Fruit fly (Drosophila melanogaster) whole organism, embryonic: Measurements from ENCODE around the gene CG10214.

Experiments
- ATbp ChIP-seq: fragments of 200-800 bp; sonication (Bioruptor generic); optimal IDR thresholded peaks from 2 replicates; lab custom pipeline; 2017; ENCODE audit warnings: missing biosample characterization, mild to moderate bottlenecking, missing genetic modification characterization, missing genetic modification reagents
- Ada2b ChIP-seq: fragments of 200-800 bp; sonication (Bioruptor generic); IDR thresholded peaks from 2 replicates; pipeline ENCODE4 v1.3.6; 2022; ENCODE audit warnings: missing biosample characterization, missing genetic modification characterization
- Antp ChIP-seq: fragments of 200-800 bp; sonication (Bioruptor generic); optimal IDR thresholded peaks from 3 replicates; lab custom pipeline; 2016; ENCODE audit warnings: missing biosample characterization, missing genetic modification characterization
- Atf-2 ChIP-seq: fragments of 200-800 bp; sonication (Bioruptor generic); optimal IDR thresholded peaks from 2 replicates; lab custom pipeline; 2016; ENCODE audit warnings: missing biosample characterization, missing genetic modification characterization
- CG10147 ChIP-seq: fragments of 200-800 bp; sonication (Bioruptor generic); optimal IDR thresholded peaks from 2 replicates; lab custom pipeline; 2019; ENCODE audit warnings: missing biosample characterization, mild to moderate bottlenecking, missing genetic modification characterization, moderate library complexity
- CG10267 ChIP-seq: fragments of 200-800 bp; sonication (Bioruptor generic); optimal IDR thresholded peaks from 2 replicates; lab custom pipeline; 2018; ENCODE audit warnings: missing biosample characterization, mild to moderate bottlenecking, missing genetic modification characterization, moderate library complexity
- CG10654 ChIP-seq: fragments of 200-800 bp; sonication (Bioruptor generic); optimal IDR thresholded peaks from 2 replicates; lab custom pipeline; 2016; ENCODE audit warnings: missing biosample characterization, missing genetic modification characterization
- CG11504 ChIP-seq: fragments of 200-800 bp; sonication (Bioruptor generic); optimal IDR thresholded peaks from 3 replicates; lab custom pipeline; 2019; ENCODE audit warnings: missing biosample characterization, mild to moderate bottlenecking, missing genetic modification characterization, moderate library complexity
- CG13296 ChIP-seq: fragments of 200-800 bp; sonication (Bioruptor generic); optimal IDR thresholded peaks from 3 replicates; lab custom pipeline; 2018; ENCODE audit warnings: missing biosample characterization, mild to moderate bottlenecking, missing genetic modification characterization
- CG16779 ChIP-seq: fragments of 200-800 bp; sonication (Bioruptor generic); IDR thresholded peaks from 2 replicates; pipeline ENCODE4 v1.3.6; 2022; ENCODE audit warnings: missing biosample characterization, missing genetic modification characterization
- CG16813 ChIP-seq: fragments of 200-800 bp; sonication (Bioruptor generic); IDR thresholded peaks from 3 replicates; pipeline ENCODE4 v1.3.6; 2022; ENCODE audit warnings: missing biosample characterization, missing genetic modification characterization; ENCODE audit not compliant: partially characterized antibody
- CG18011 ChIP-seq: fragments of 200-800 bp; sonication (Bioruptor generic); optimal IDR thresholded peaks from 2 replicates; lab custom pipeline; 2017; ENCODE audit warnings: missing biosample characterization, missing genetic modification characterization, mild to moderate bottlenecking, moderate library complexity, missing genotype
- CG2889 ChIP-seq: fragments of 200-800 bp; sonication (Bioruptor generic); IDR thresholded peaks from 3 replicates; pipeline ENCODE4 v1.3.6; 2022; ENCODE audit warnings: missing biosample characterization, missing genetic modification characterization
- CG31365 ChIP-seq: fragments of 200-800 bp; sonication (Bioruptor generic); optimal IDR thresholded peaks from 2 replicates; lab custom pipeline; 2018; ENCODE audit warnings: missing biosample characterization, mild to moderate bottlenecking, missing genetic modification characterization
- CG32767 ChIP-seq: fragments of 200-800 bp; sonication (Bioruptor generic); IDR thresholded peaks from 2 replicates; pipeline ENCODE4 v1.3.6; 2022; ENCODE audit warnings: missing biosample characterization, missing genetic modification characterization
- CG7357 ChIP-seq: fragments of 200-800 bp; sonication (Bioruptor generic); IDR thresholded peaks from 3 replicates; pipeline ENCODE4 v1.3.6; 2022; ENCODE audit warnings: missing biosample characterization, missing genetic modification characterization
- CG8359 ChIP-seq: fragments of 200-800 bp; sonication (Bioruptor generic); optimal IDR thresholded peaks from 2 replicates; lab custom pipeline; 2017; ENCODE audit warnings: missing biosample characterization, mild to moderate bottlenecking, missing genetic modification characterization, borderline replicate concordance
- CG9932 ChIP-seq: fragments of 200-800 bp; sonication (Bioruptor generic); IDR thresholded peaks from 2 replicates; pipeline ENCODE4 v1.3.6; 2022; ENCODE audit warnings: missing biosample characterization, missing genetic modification characterization
- Dek ChIP-seq: fragments of 200-800 bp; sonication (Bioruptor generic); optimal IDR thresholded peaks from 3 replicates; lab custom pipeline; 2019; ENCODE audit warnings: missing biosample characterization, mild to moderate bottlenecking, missing genetic modification characterization, moderate library complexity
- E2f1 ChIP-seq: fragments of 200-800 bp; sonication (Bioruptor generic); IDR thresholded peaks from 2 replicates; pipeline ENCODE4 v1.3.6; 2022; ENCODE audit warnings: missing biosample characterization, missing genetic modification characterization
- ERR ChIP-seq: fragments of 200-800 bp; sonication (Bioruptor generic); optimal IDR thresholded peaks from 2 replicates; lab custom pipeline; 2016; ENCODE audit warnings: missing biosample characterization, missing genetic modification characterization
- Ets97D ChIP-seq: fragments of 200-800 bp; sonication (Bioruptor generic); optimal IDR thresholded peaks from 3 replicates; lab custom pipeline; 2016; ENCODE audit warnings: missing biosample characterization, missing genetic modification characterization
- Gsc ChIP-seq: fragments of 200-800 bp; sonication (Bioruptor generic); IDR thresholded peaks from 2 replicates; pipeline ENCODE4 v1.3.6; 2022; ENCODE audit warnings: missing biosample characterization, missing genetic modification characterization
- Lhr ChIP-seq: fragments of 200-800 bp; sonication (Bioruptor generic); optimal IDR thresholded peaks from 3 replicates; lab custom pipeline; 2017; ENCODE audit warnings: mild to moderate bottlenecking, missing biosample characterization, missing genetic modification reagents, missing genetic modification characterization
- MTF-1 ChIP-seq: fragments of 200-800 bp; sonication (Bioruptor generic); optimal IDR thresholded peaks from 2 replicates; lab custom pipeline; 2018; ENCODE audit warnings: missing biosample characterization, mild to moderate bottlenecking, missing genetic modification characterization, borderline replicate concordance
- PHDP ChIP-seq: fragments of 200-800 bp; sonication (Bioruptor generic); optimal IDR thresholded peaks from 3 replicates; lab custom pipeline; 2018; ENCODE audit warnings: missing biosample characterization, mild to moderate bottlenecking, missing genetic modification characterization, moderate library complexity
- Xrp1 ChIP-seq: fragments of 200-800 bp; sonication (Bioruptor generic); IDR thresholded peaks from 2 replicates; pipeline ENCODE4 v1.3.6; 2022; ENCODE audit warnings: missing biosample characterization, missing genetic modification characterization
- YL-1 ChIP-seq: fragments of 200-800 bp; sonication (Bioruptor generic); optimal IDR thresholded peaks from 3 replicates; lab custom pipeline; 2017; ENCODE audit warnings: missing biosample characterization, mild to moderate bottlenecking, missing genetic modification characterization
- chn ChIP-seq: fragments of 200-800 bp; sonication (Bioruptor generic); optimal IDR thresholded peaks from 2 replicates; lab custom pipeline; 2016; ENCODE audit warnings: missing biosample characterization, missing genetic modification characterization
- ci ChIP-seq: fragments of 200-800 bp; sonication (Bioruptor generic); IDR thresholded peaks from 3 replicates; pipeline ENCODE4 v1.3.6; 2022; ENCODE audit warnings: missing biosample characterization, missing genetic modification characterization
- crp ChIP-seq, 2 experiments: fragments of 200-800 bp; sonication (Bioruptor generic); optimal IDR thresholded peaks; 2 replicates in 1 of 2; 3 replicates in 1 of 2; lab custom pipeline; 2017; ENCODE audit warnings: missing biosample characterization in 2 of 2, missing genetic modification characterization in 2 of 2, mild to moderate bottlenecking in 1 of 2, moderate library complexity in 1 of 2
- fru ChIP-seq: fragments of >200 bp; optimal IDR thresholded peaks from 2 replicates; lab custom pipeline; 2017
- gro ChIP-seq: fragments of 200-800 bp; sonication (Bioruptor generic); optimal IDR thresholded peaks from 2 replicates; lab custom pipeline; 2016; ENCODE audit warnings: missing biosample characterization, missing genetic modification characterization
- insv ChIP-seq, 2 experiments: fragments of 200-800 bp; sonication (Bioruptor generic); optimal IDR thresholded peaks; 3 replicates each; lab custom pipeline; 2016 to 2018; ENCODE audit warnings: missing biosample characterization in 2 of 2, missing genetic modification characterization in 2 of 2
- kay ChIP-seq: fragments of 200-800 bp; sonication (Bioruptor generic); optimal IDR thresholded peaks from 2 replicates; lab custom pipeline; 2016; ENCODE audit warnings: missing biosample characterization, missing genetic modification characterization
- knrl ChIP-seq: fragments of 200-800 bp; sonication (Bioruptor generic); IDR thresholded peaks from 3 replicates; pipeline ENCODE4 v1.3.6; 2022; ENCODE audit warnings: missing biosample characterization, missing genetic modification characterization; ENCODE audit not compliant: partially characterized antibody
- mam ChIP-seq: fragments of 200-800 bp; sonication (Bioruptor generic); optimal IDR thresholded peaks from 3 replicates; lab custom pipeline; 2016; ENCODE audit warnings: missing biosample characterization, missing genetic modification characterization
- nerfin-1 ChIP-seq: fragments of 200-800 bp; sonication (Bioruptor generic); optimal IDR thresholded peaks from 3 replicates; lab custom pipeline; 2019; ENCODE audit warnings: missing biosample characterization, mild to moderate bottlenecking, missing genetic modification characterization, moderate library complexity
- nmo ChIP-seq: fragments of 200-800 bp; sonication (Bioruptor generic); optimal IDR thresholded peaks from 2 replicates; lab custom pipeline; 2018; ENCODE audit warnings: missing biosample characterization, mild to moderate bottlenecking, missing genetic modification characterization, moderate library complexity
- sens ChIP-seq: fragments of 200-800 bp; sonication (Bioruptor generic); peaks from one replicate; lab custom pipeline; 2016; ENCODE audit warnings: missing biosample characterization, missing genetic modification characterization
- sens-2 ChIP-seq: fragments of 200-800 bp; sonication (Bioruptor generic); IDR thresholded peaks from 2 replicates; pipeline ENCODE4 v1.3.6; 2022; ENCODE audit warnings: missing biosample characterization, missing genetic modification characterization
- shn ChIP-seq: fragments of 200-800 bp; sonication (Bioruptor generic); optimal IDR thresholded peaks from 3 replicates; lab custom pipeline; 2016; ENCODE audit warnings: missing biosample characterization, missing genetic modification characterization
- stc ChIP-seq: fragments of 200-800 bp; sonication (Bioruptor generic); IDR thresholded peaks from 2 replicates; pipeline ENCODE4 v1.3.6; 2022; ENCODE audit warnings: missing biosample characterization, missing genetic modification characterization
- toy ChIP-seq: fragments of 200-800 bp; sonication (Bioruptor generic); IDR thresholded peaks from 2 replicates; pipeline ENCODE4 v1.3.6; 2022; ENCODE audit warnings: missing biosample characterization, missing genetic modification characterization
- trem ChIP-seq: fragments of 200-800 bp; optimal IDR thresholded peaks from 3 replicates; lab custom pipeline; 2019; ENCODE audit warnings: missing biosample characterization, mild to moderate bottlenecking, missing genetic modification characterization, moderate library complexity
- ttk ChIP-seq: fragments of 200-800 bp; sonication (Bioruptor generic); IDR thresholded peaks from 2 replicates; pipeline ENCODE4 v2.1.2; 2022; ENCODE audit warnings: missing biosample characterization, missing genetic modification characterization
- z ChIP-seq: fragments of 200-800 bp; sonication (Bioruptor generic); IDR thresholded peaks from 3 replicates; pipeline ENCODE4 v1.3.6; 2022; ENCODE audit warnings: missing biosample characterization, missing genetic modification characterization
- zen2 ChIP-seq: fragments of 200-800 bp; sonication (Bioruptor generic); IDR thresholded peaks from 3 replicates; pipeline ENCODE4 v1.3.6; 2022; ENCODE audit warnings: missing biosample characterization, missing genetic modification characterization; ENCODE audit not compliant: partially characterized antibody

Gene CG10214

DNA sequence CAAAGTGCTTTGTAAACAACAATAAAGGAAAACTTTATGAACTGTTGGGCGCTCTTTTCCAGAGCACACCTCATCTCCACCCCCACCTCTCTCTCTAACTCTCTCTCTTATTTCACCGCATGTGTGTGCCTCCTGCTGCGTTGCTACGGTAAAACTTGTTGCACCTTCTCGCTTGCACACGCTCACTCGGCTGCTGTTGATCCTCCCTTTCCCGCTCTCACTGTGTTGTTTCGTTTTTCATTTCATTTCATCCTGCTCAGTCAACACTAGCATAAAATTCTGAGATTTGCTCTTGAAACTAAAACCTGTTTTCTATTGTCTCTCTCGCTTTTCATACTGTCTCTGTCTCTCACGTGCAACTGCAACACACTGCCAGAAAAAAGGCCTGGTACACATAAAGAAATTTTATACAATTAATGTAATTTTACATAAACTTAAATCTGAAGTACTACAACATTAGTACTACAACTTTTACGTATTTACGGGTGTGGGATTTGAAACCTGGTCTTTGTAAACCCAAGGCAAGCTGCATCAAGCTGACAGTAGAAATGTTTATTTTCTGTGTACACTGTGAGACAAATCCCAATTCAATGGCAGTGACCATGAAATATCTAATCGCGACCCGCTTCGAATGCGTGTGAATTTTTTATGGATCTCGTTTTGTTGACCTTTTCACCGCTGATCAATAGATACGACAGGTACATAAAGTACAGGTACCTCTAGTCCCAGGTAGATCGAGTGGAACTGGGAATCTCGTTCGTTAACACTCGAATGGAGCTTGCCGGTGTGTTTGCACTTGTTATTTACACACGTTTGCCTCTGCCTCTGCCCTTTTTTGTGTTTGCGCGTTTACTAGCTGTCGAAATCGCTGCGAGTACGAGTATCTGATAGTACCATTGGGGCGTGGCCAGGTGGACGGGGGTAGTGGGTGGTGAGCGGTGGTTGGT is 15.4 kb upstream of the CG10214 start (continued):
- TF ChIP-seq MTF-1 (GFP tag; lab: Kevin White, UChicago) = peak; percentile 77
- peak; percentile 94 for TF ChIP-seq trem
- no peak for TF ChIP-seq zen2 (GFP tag; lab: Robert Waterston, UW)
- peak; percentile 83 for TF ChIP-seq CG7357 (GFP tag; lab: Robert Waterston, UW)
- TF ChIP-seq gro (GFP tag; lab: Kevin White, UChicago) = peak; percentile 8
- peak; percentile 95 for TF ChIP-seq nmo (GFP tag; lab: Kevin White, UChicago)
- no peak for TF ChIP-seq ERR (GFP tag; lab: Kevin White, UChicago)
- peak; percentile 88 for TF ChIP-seq z
- no peak for TF ChIP-seq CG16813 (GFP tag; lab: Robert Waterston, UW)
- peak; percentile 64 for TF ChIP-seq Ets97D (GFP tag; lab: Kevin White, UChicago)
- TF ChIP-seq ci (GFP tag; lab: Robert Waterston, UW) = peak; percentile 90
- peak; percentile 78 for TF ChIP-seq E2f1
- TF ChIP-seq mam (GFP tag; lab: Kevin White, UChicago) = peak; percentile 52
- TF ChIP-seq PHDP (tag; lab: Kevin White, UChicago) = peak; percentile 82
- peak; percentile 76 for TF ChIP-seq CG13296
- TF ChIP-seq insv (GFP tag; optimal IDR thresholded peaks at IDR 0.05; lab: Kevin White, UChicago) = peak; percentile 1 to 42
- peak; percentile 39 for TF ChIP-seq YL-1 (GFP tag; lab: Kevin White, UChicago)
- TF ChIP-seq crp (GFP tag; optimal IDR thresholded peaks at IDR 0.05; lab: Kevin White, UChicago) = peak in 1 of 2 experiments; percentile 51
- peak; percentile 76 for TF ChIP-seq CG10654 (GFP tag; lab: Kevin White, UChicago)
- TF ChIP-seq Lhr = peak; percentile 71
- peak; percentile 56; the same call in 1 of the 2 replicates for TF ChIP-seq CG16779
- peak; percentile 77 for TF ChIP-seq Antp (GFP tag; lab: Kevin White, UChicago)
- TF ChIP-seq Ada2b = peak; percentile 76
- TF ChIP-seq CG11504 (tag; lab: Kevin White, UChicago) = peak; percentile 90
- TF ChIP-seq shn (GFP tag; lab: Kevin White, UChicago) = peak; percentile 54
- peak; percentile 52 for TF ChIP-seq CG18011
- TF ChIP-seq toy = no peak
- TF ChIP-seq knrl = no peak
- peak; percentile 72 for TF ChIP-seq CG31365
- peak; percentile 78 for TF ChIP-seq chn (GFP tag; lab: Kevin White, UChicago)
- peak; percentile 81 for TF ChIP-seq Gsc (GFP tag; lab: Robert Waterston, UW)
- TF ChIP-seq CG9932 (GFP tag; lab: Robert Waterston, UW) = no peak
- peak; percentile 1 for TF ChIP-seq CG10147 (GFP tag; lab: Kevin White, UChicago)
- TF ChIP-seq sens-2 (GFP tag; lab: Robert Waterston, UW) = peak; percentile 62
- no peak for TF ChIP-seq fru
- TF ChIP-seq stc (GFP tag; lab: Robert Waterston, UW) = peak; percentile 77
- peak; percentile 70 for TF ChIP-seq ttk (GFP tag; lab: Robert Waterston, UW)
- peak; percentile 92 for TF ChIP-seq CG10267 (tag; lab: Kevin White, UChicago)
- peak; percentile 99 for TF ChIP-seq sens (GFP tag; lab: Kevin White, UChicago)
- peak; percentile 81 for TF ChIP-seq CG8359 (GFP tag; lab: Kevin White, UChicago)
- TF ChIP-seq Atf-2 (GFP tag; lab: Kevin White, UChicago) = peak; percentile 82
- TF ChIP-seq CG32767 (GFP tag; lab: Robert Waterston, UW) = peak; percentile 66; the same call in 1 of the 2 replicates
- TF ChIP-seq nerfin-1 = peak; percentile 82
- TF ChIP-seq ATbp = peak; percentile 89
- TF ChIP-seq CG2889 (GFP tag; lab: Robert Waterston, UW) = peak; percentile 67; the same call in 2 of the 3 replicates
- peak; percentile 66 for TF ChIP-seq Dek (tag; lab: Kevin White, UChicago)
- TF ChIP-seq Xrp1 (GFP tag; lab: Robert Waterston, UW) = peak; percentile 95
- TF ChIP-seq kay (GFP tag; lab: Kevin White, UChicago) = peak; percentile 72
